Fruit fly (Drosophila melanogaster): Measurements from ENCODE around the gene CG31301.
A peak's percentile ranks its signal among the peaks of the same experiment; 100 is the strongest.

CG31301 gene

DNA sequence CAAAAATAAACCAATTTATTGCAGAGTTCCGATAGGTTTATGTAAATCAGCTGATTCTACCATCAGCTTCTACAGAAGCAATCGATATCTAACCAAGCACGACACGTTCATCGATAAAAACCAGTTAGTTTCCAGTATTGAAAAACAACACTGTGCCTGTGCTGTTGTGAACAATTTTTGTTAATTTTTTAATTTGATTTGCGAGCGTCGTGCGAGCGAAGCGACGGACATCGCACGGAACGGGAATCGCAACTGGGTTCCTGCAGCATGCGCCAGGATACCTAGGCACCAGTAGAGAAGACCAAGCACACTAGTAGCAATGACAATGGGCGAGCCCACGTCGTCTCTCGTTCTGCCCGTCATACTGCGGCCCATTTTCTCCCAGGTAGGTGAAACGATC lies 25.8 kb downstream of the CG31301 start, which contains the start of the genes Ccm3 and CG6136 (continued):
- TF ChIP-seq CG4707 (GFP tag; optimal IDR thresholded peaks at IDR 0.05) (no peak), CG8765 (GFP tag; IDR thresholded peaks at IDR 0.05) (no peak), trem (tag; optimal IDR thresholded peaks at IDR 0.05) (peak; percentile 53), CG7786 (GFP tag; optimal IDR thresholded peaks at IDR 0.05) (peak; percentile 62), CG15479 (GFP tag; optimal IDR thresholded peaks at IDR 0.05) (no peak), fd96Cb (tag; optimal IDR thresholded peaks at IDR 0.05) (no peak), trh (GFP tag; optimal IDR thresholded peaks at IDR 0.05) (no peak), mld (GFP tag; IDR thresholded peaks at IDR 0.05; ENCODE audit: partially characterized antibody) (peak; percentile 87), CG18599 (GFP tag; optimal IDR thresholded peaks at IDR 0.05) (peak; percentile 51), tio (GFP tag; optimal IDR thresholded peaks at IDR 0.05) (no peak), CG9932 (GFP tag; IDR thresholded peaks at IDR 0.05) (peak; percentile 81), cas (GFP tag; IDR thresholded peaks at IDR 0.05) (no peak), CG10321 (GFP tag; IDR thresholded peaks at IDR 0.05) (peak; percentile 75), CG4854 (GFP tag; optimal IDR thresholded peaks at IDR 0.05) (peak; percentile 33), wor (GFP tag; IDR thresholded peaks at IDR 0.05) (no peak), chinmo (GFP tag; IDR thresholded peaks at IDR 0.05; ENCODE audit: partially characterized antibody) (peak; percentile 88; the same call in 3 of the 4 replicates), CG5953 (GFP tag; IDR thresholded peaks at IDR 0.05) (no peak), CG10147 (GFP tag; optimal IDR thresholded peaks at IDR 0.05) (peak; percentile 48), gem (tag; optimal IDR thresholded peaks at IDR 0.05) (no peak), Dp (GFP tag; optimal IDR thresholded peaks at IDR 0.05) (peak; percentile 52), insv (GFP tag; optimal IDR thresholded peaks at IDR 0.05) (peak in 1 of 2 experiments; percentile 75), CHES-1-like (GFP tag; optimal IDR thresholded peaks at IDR 0.05) (peak; percentile 81), CG15073 (GFP tag; optimal IDR thresholded peaks at IDR 0.05) (no peak), Ssrp (tag; optimal IDR thresholded peaks at IDR 0.05) (no peak), C15 (GFP tag; IDR thresholded peaks at IDR 0.05) (no peak), slp2 (GFP tag; optimal IDR thresholded peaks at IDR 0.05) (no peak), ssp (GFP tag; IDR thresholded peaks at IDR 0.05) (no peak), CG12659 (GFP tag; optimal IDR thresholded peaks at IDR 0.05) (peak; percentile 69), sqz (GFP tag; optimal IDR thresholded peaks at IDR 0.05) (no peak), CG9437 (GFP tag; optimal IDR thresholded peaks at IDR 0.05) (peak; percentile 40), ac (GFP tag; optimal IDR thresholded peaks at IDR 0.05) (no peak), fru (optimal IDR thresholded peaks at IDR 0.05) (no peak), CG15011 (GFP tag; optimal IDR thresholded peaks at IDR 0.05) (no peak), ap (GFP tag; IDR thresholded peaks at IDR 0.05) (no peak), gro (GFP tag; optimal IDR thresholded peaks at IDR 0.05) (peak; percentile 78), Vsx1 (GFP tag; optimal IDR thresholded peaks at IDR 0.05) (no peak), sisA (GFP tag; IDR thresholded peaks at IDR 0.05) (0 out of 2 replicates have a peak, but pooled peaks have one; percentile 12), repo (GFP tag; optimal IDR thresholded peaks at IDR 0.05) (peak; percentile 39), CG14441 (GFP tag; IDR thresholded peaks at IDR 0.05) (no peak), onecut (GFP tag; IDR thresholded peaks at IDR 0.05) (no peak), Scr (GFP tag; IDR thresholded peaks at IDR 0.05; ENCODE audit: partially characterized antibody) (peak; percentile 91), Ravus (GFP tag; IDR thresholded peaks at IDR 0.05) (no peak), bab2 (GFP tag; optimal IDR thresholded peaks at IDR 0.05) (peak; percentile 34), CG10462 (GFP tag; optimal IDR thresholded peaks at IDR 0.05) (no peak), CG8478 (optimal IDR thresholded peaks at IDR 0.05) (no peak), CG12236 (GFP tag; optimal IDR thresholded peaks at IDR 0.05) (no peak), CG18764 (GFP tag; optimal IDR thresholded peaks at IDR 0.05) (peak; percentile 10), CG31441 (GFP tag; IDR thresholded peaks at IDR 0.05) (no peak), kni (GFP tag; optimal IDR thresholded peaks at IDR 0.05) (no peak), Pdp1 (GFP tag; optimal IDR thresholded peaks at IDR 0.05) (no peak), CG17912 (GFP tag; optimal IDR thresholded peaks at IDR 0.05) (no peak), HLH4C (GFP tag; IDR thresholded peaks at IDR 0.05; ENCODE audit: partially characterized antibody) (peak; percentile 91)
